Worm (Caenorhabditis elegans) whole organism, L1 larva: ENCODE data around the gene H01M10.1.

Experiments used
- C04F5.9 ChIP-seq: sonication (generic microtip); optimal IDR thresholded peaks from 2 replicates; lab custom pipeline; 2016; ENCODE audit warnings: missing genetic modification characterization, missing compliant biosample characterization
- C16A3.4 ChIP-seq: fragments of 150-350 bp; optimal IDR thresholded peaks from 2 replicates; lab custom pipeline; 2014; ENCODE audit warnings: missing biosample characterization, missing genetic modification characterization
- F16B12.6 ChIP-seq: fragments of 150-350 bp; optimal IDR thresholded peaks from 2 replicates; lab custom pipeline; 2014; ENCODE audit warnings: missing biosample characterization, missing genetic modification characterization
- aha-1 ChIP-seq: fragments of 150-350 bp; optimal IDR thresholded peaks from 2 replicates; lab custom pipeline; 2014; ENCODE audit warnings: missing biosample characterization, missing genetic modification characterization
- aly-2 ChIP-seq: fragments of 150-350 bp; optimal IDR thresholded peaks from 2 replicates; lab custom pipeline; 2014; ENCODE audit warnings: missing biosample characterization, missing genetic modification characterization
- ama-1 ChIP-seq: fragments of 150-350 bp; optimal IDR thresholded peaks from 2 replicates; lab custom pipeline; 2014
- blmp-1 ChIP-seq: fragments of 150-350 bp; optimal IDR thresholded peaks from 2 replicates; lab custom pipeline; 2014; ENCODE audit warnings: missing biosample characterization, missing genetic modification characterization
- ceh-8 ChIP-seq: fragments of 200-800 bp; sonication (Bioruptor generic); optimal IDR thresholded peaks from 2 replicates; lab custom pipeline; 2018; ENCODE audit warnings: mild to moderate bottlenecking, missing genetic modification characterization, moderate library complexity, missing compliant biosample characterization
- ceh-82 ChIP-seq, 3 experiments: fragments of 150-350 bp in 1 of 3; sonication (generic microtip) in 2 of 3; optimal IDR thresholded peaks; 2 replicates each; lab custom pipeline; 2014 to 2017; ENCODE audit warnings: missing biosample characterization in 3 of 3, missing genetic modification characterization in 3 of 3
- ceh-90 ChIP-seq: sonication (generic microtip); optimal IDR thresholded peaks from 2 replicates; lab custom pipeline; 2016; ENCODE audit warnings: missing genetic modification characterization, missing compliant biosample characterization
- ces-1 ChIP-seq: fragments of 150-350 bp; optimal IDR thresholded peaks from 2 replicates; lab custom pipeline; 2014; ENCODE audit warnings: missing biosample characterization, missing genetic modification reagents, missing genetic modification characterization
- dpl-1 ChIP-seq, 3 experiments: fragments of 150-350 bp in 2 of 3; sonication (generic microtip) in 1 of 3; optimal IDR thresholded peaks; 2 replicates each; lab custom pipeline; 2014 to 2017; ENCODE audit warnings: missing biosample characterization in 3 of 3, missing genetic modification characterization in 3 of 3, missing genetic modification reagents in 3 of 3
- elt-2 ChIP-seq: sonication (generic microtip); optimal IDR thresholded peaks from 2 replicates; lab custom pipeline; 2016; ENCODE audit warnings: missing genetic modification characterization, mild to moderate bottlenecking, inconsistent platforms, missing compliant biosample characterization, missing genetic modification reagents
- fkh-10 ChIP-seq: sonication (generic microtip); optimal IDR thresholded peaks from 2 replicates; lab custom pipeline; 2017; ENCODE audit warnings: missing biosample characterization, missing genetic modification reagents, missing genetic modification characterization
- fkh-4 ChIP-seq: sonication (generic microtip); optimal IDR thresholded peaks from 2 replicates; lab custom pipeline; 2016; ENCODE audit warnings: missing compliant biosample characterization, missing genetic modification characterization, borderline replicate concordance
- fkh-8 ChIP-seq: sonication (generic microtip); optimal IDR thresholded peaks from 2 replicates; lab custom pipeline; 2016; ENCODE audit warnings: mild to moderate bottlenecking, missing genetic modification characterization, missing compliant biosample characterization
- grh-1 ChIP-seq: fragments of 200-800 bp; sonication (Bioruptor generic); IDR thresholded peaks from 2 replicates; pipeline ENCODE4 v1.3.6; 2022; ENCODE audit warnings: missing genetic modification reagents, missing genetic modification characterization, missing compliant biosample characterization
- hlh-17 ChIP-seq: fragments of 200-800 bp; sonication (Bioruptor generic); optimal IDR thresholded peaks from 2 replicates; lab custom pipeline; 2018; ENCODE audit warnings: missing genetic modification characterization, mild to moderate bottlenecking, missing compliant biosample characterization, moderate library complexity, borderline replicate concordance
- hpl-2 ChIP-seq: fragments of 150-350 bp; optimal IDR thresholded peaks from 2 replicates; lab custom pipeline; 2014; ENCODE audit warnings: missing biosample characterization, missing genetic modification reagents, missing genetic modification characterization
- irx-1 ChIP-seq: sonication (generic microtip); optimal IDR thresholded peaks from 2 replicates; lab custom pipeline; 2016; ENCODE audit warnings: missing genetic modification characterization, missing compliant biosample characterization
- jun-1 ChIP-seq: fragments of 150-350 bp; optimal IDR thresholded peaks from 2 replicates; lab custom pipeline; 2014; ENCODE audit warnings: missing biosample characterization, missing genetic modification reagents, missing genetic modification characterization
- lin-13 ChIP-seq: fragments of 150-350 bp; optimal IDR thresholded peaks from 2 replicates; lab custom pipeline; 2014; ENCODE audit warnings: missing biosample characterization, missing genetic modification reagents, missing genetic modification characterization
- lin-35 ChIP-seq, 2 experiments: fragments of 150-350 bp; optimal IDR thresholded peaks; 2 replicates each; lab custom pipeline; 2014; ENCODE audit warnings: missing biosample characterization in 2 of 2, missing genetic modification characterization in 2 of 2, missing genetic modification reagents in 2 of 2
- lir-3 ChIP-seq: sonication (generic microtip); optimal IDR thresholded peaks from 2 replicates; lab custom pipeline; 2016; ENCODE audit warnings: mild to moderate bottlenecking, missing genetic modification characterization, moderate library complexity, missing compliant biosample characterization; ENCODE audit not compliant: poor library complexity
- lsy-2 ChIP-seq, 2 experiments: fragments of 150-350 bp; optimal IDR thresholded peaks; 2 replicates each; lab custom pipeline; 2014; ENCODE audit warnings: missing biosample characterization in 2 of 2, missing genetic modification characterization in 2 of 2
- mdl-1 ChIP-seq, 2 experiments: fragments of 150-350 bp; optimal IDR thresholded peaks; 2 replicates each; lab custom pipeline; 2014 to 2017; ENCODE audit warnings: missing biosample characterization in 2 of 2, missing genetic modification characterization in 2 of 2, inconsistent platforms in 1 of 2
- mef-2 ChIP-seq: fragments of 150-350 bp; optimal IDR thresholded peaks from 2 replicates; lab custom pipeline; 2014; ENCODE audit warnings: missing biosample characterization, missing genetic modification characterization
- mep-1 ChIP-seq: fragments of 150-350 bp; optimal IDR thresholded peaks from 2 replicates; lab custom pipeline; 2014; ENCODE audit warnings: missing biosample characterization, missing genetic modification characterization
- nhr-77 ChIP-seq: fragments of 150-350 bp; optimal IDR thresholded peaks from 2 replicates; lab custom pipeline; 2014; ENCODE audit warnings: missing biosample characterization, missing genetic modification characterization
- nhr-84 ChIP-seq: sonication (generic microtip); optimal IDR thresholded peaks from 2 replicates; lab custom pipeline; 2017; ENCODE audit warnings: missing biosample characterization, missing genetic modification characterization
- nhr-90 ChIP-seq: sonication (generic microtip); optimal IDR thresholded peaks from 2 replicates; lab custom pipeline; 2016; ENCODE audit warnings: mild to moderate bottlenecking, missing genetic modification characterization, missing compliant biosample characterization; ENCODE audit not compliant: poor library complexity
- pag-3 ChIP-seq: sonication (generic microtip); optimal IDR thresholded peaks from 2 replicates; lab custom pipeline; 2017; ENCODE audit warnings: missing genetic modification characterization, mild to moderate bottlenecking, missing compliant biosample characterization, antibody characterized with exemption, borderline replicate concordance; ENCODE audit not compliant: insufficient read depth
- pax-3 ChIP-seq: fragments of 200-800 bp; sonication (Bioruptor generic); optimal IDR thresholded peaks from 2 replicates; lab custom pipeline; 2018; ENCODE audit warnings: mild to moderate bottlenecking, missing genetic modification characterization, moderate library complexity, missing compliant biosample characterization
- rnt-1 ChIP-seq: sonication (generic microtip); optimal IDR thresholded peaks from 2 replicates; lab custom pipeline; 2016; ENCODE audit warnings: mild to moderate bottlenecking, missing genetic modification characterization, moderate library complexity, missing compliant biosample characterization
- skn-1 ChIP-seq: fragments of 150-350 bp; optimal IDR thresholded peaks from 2 replicates; lab custom pipeline; 2014; ENCODE audit warnings: missing biosample characterization, missing genetic modification characterization
- snpc-4 ChIP-seq: fragments of 150-350 bp; optimal IDR thresholded peaks from 2 replicates; lab custom pipeline; 2014; ENCODE audit warnings: missing biosample characterization, missing genetic modification characterization
- sox-4 ChIP-seq: sonication (generic microtip); optimal IDR thresholded peaks from 2 replicates; lab custom pipeline; 2016; ENCODE audit warnings: missing genetic modification characterization, missing compliant biosample characterization
- sup-37 ChIP-seq: fragments of 200-800 bp; sonication (Bioruptor generic); optimal IDR thresholded peaks from 2 replicates; lab custom pipeline; 2018; ENCODE audit warnings: mild to moderate bottlenecking, missing genetic modification characterization, missing compliant biosample characterization
- tbx-2 ChIP-seq: sonication (generic microtip); optimal IDR thresholded peaks from 2 replicates; lab custom pipeline; 2016; ENCODE audit warnings: missing genetic modification characterization, missing compliant biosample characterization
- tlp-1 ChIP-seq: fragments of 150-350 bp; optimal IDR thresholded peaks from 2 replicates; lab custom pipeline; 2014; ENCODE audit warnings: missing biosample characterization, missing genetic modification characterization
- unc-130 ChIP-seq: fragments of 150-350 bp; optimal IDR thresholded peaks from 2 replicates; lab custom pipeline; 2017; ENCODE audit warnings: missing biosample characterization, missing genetic modification characterization, inconsistent platforms
- unc-30 ChIP-seq: sonication (generic microtip); optimal IDR thresholded peaks from 2 replicates; lab custom pipeline; 2017; ENCODE audit warnings: missing biosample characterization, missing genetic modification characterization
- unc-62 ChIP-seq: fragments of 150-350 bp; optimal IDR thresholded peaks from 2 replicates; lab custom pipeline; 2014; ENCODE audit warnings: missing biosample characterization, missing genetic modification reagents, missing genetic modification characterization
- unc-86 ChIP-seq: sonication (generic microtip); optimal IDR thresholded peaks from 2 replicates; lab custom pipeline; 2016; ENCODE audit warnings: missing genetic modification characterization, missing compliant biosample characterization
- unc-98 ChIP-seq: fragments of 200-800 bp; sonication (Bioruptor generic); IDR thresholded peaks from 2 replicates; pipeline ENCODE4 v1.3.6; 2022; ENCODE audit warnings: missing genetic modification characterization, missing compliant biosample characterization
- xbp-1 ChIP-seq: sonication (generic microtip); optimal IDR thresholded peaks from 2 replicates; lab custom pipeline; 2016; ENCODE audit warnings: missing genetic modification characterization, missing compliant biosample characterization
- zag-1 ChIP-seq: fragments of 150-350 bp; optimal IDR thresholded peaks from 2 replicates; lab custom pipeline; 2014; ENCODE audit warnings: missing biosample characterization, missing genetic modification characterization
- zip-4 ChIP-seq: fragments of 200-800 bp; sonication (Bioruptor generic); optimal IDR thresholded peaks from 2 replicates; lab custom pipeline; 2018; ENCODE audit warnings: mild to moderate bottlenecking, missing genetic modification characterization, moderate library complexity, missing compliant biosample characterization
- ztf-4 ChIP-seq: fragments of 150-350 bp; optimal IDR thresholded peaks from 2 replicates; lab custom pipeline; 2014; ENCODE audit warnings: missing biosample characterization, missing genetic modification characterization

The H01M10.1 gene

ce11 chrX:2536246-2536772 lies 44.1 kb downstream of the H01M10.1 start (continued):
- no peak for TF ChIP-seq sox-4 (tag; lab: Kevin White, UChicago)
- TF ChIP-seq unc-130, result no peak
- peak; percentile 75 for TF ChIP-seq blmp-1 (tag; lab: Kevin White, UChicago)
- peak; percentile 85 for TF ChIP-seq fkh-10 (GFP tag; lab: Kevin White, UChicago)
- no peak for TF ChIP-seq fkh-4 (tag; lab: Kevin White, UChicago)
- TF ChIP-seq pax-3 (tag; lab: Kevin White, UChicago), result peak; percentile 61
- no peak for TF ChIP-seq unc-62 (GFP tag; lab: Kevin White, UChicago)
- peak; percentile 36 for TF ChIP-seq ceh-8 (GFP tag; lab: Kevin White, UChicago)
- peak; percentile 64 for TF ChIP-seq grh-1 (GFP tag; lab: Robert Waterston, UW)
- TF ChIP-seq sup-37 (GFP tag; lab: Kevin White, UChicago), result peak; percentile 74
- peak; percentile 84 for TF ChIP-seq unc-86
- TF ChIP-seq skn-1 (tag; lab: Kevin White, UChicago), result peak; percentile 98
- peak; percentile 92 for TF ChIP-seq lir-3 (tag; lab: Kevin White, UChicago)
- TF ChIP-seq nhr-84 (tag; lab: Kevin White, UChicago), result no peak
- TF ChIP-seq lin-35 (GFP tag; optimal IDR thresholded peaks at IDR 0.05; lab: Kevin White, UChicago), result peak; percentile 55 to 74
- TF ChIP-seq ces-1 (GFP tag; lab: Kevin White, UChicago), result no peak
- peak; percentile 60 for TF ChIP-seq zag-1 (tag; lab: Kevin White, UChicago)
- peak; percentile 90 for TF ChIP-seq rnt-1
- TF ChIP-seq mef-2 (tag; lab: Kevin White, UChicago), result no peak
- peak; percentile 15 for TF ChIP-seq aly-2 (tag; lab: Kevin White, UChicago)
- peak; percentile 79 for TF ChIP-seq mep-1
- peak; percentile 75 to 87 for TF ChIP-seq lsy-2 (tag; optimal IDR thresholded peaks at IDR 0.05; lab: Kevin White, UChicago)
- TF ChIP-seq xbp-1 (tag; lab: Kevin White, UChicago), result peak; percentile 83
- TF ChIP-seq pag-3 (tag; lab: Kevin White, UChicago), result no peak
- TF ChIP-seq irx-1 (tag; lab: Kevin White, UChicago), result peak; percentile 51
- peak; percentile 79 for TF ChIP-seq jun-1 (tag; lab: Kevin White, UChicago)
- TF ChIP-seq nhr-90 (tag; lab: Kevin White, UChicago), result peak; percentile 75
- TF ChIP-seq ceh-82 (tag; optimal IDR thresholded peaks at IDR 0.05; lab: Kevin White, UChicago), result peak; percentile 83 to 89 (median 86)
- TF ChIP-seq aha-1 (tag; lab: Kevin White, UChicago), result peak; percentile 76
- TF ChIP-seq fkh-8 (tag; lab: Kevin White, UChicago), result peak; percentile 89
- peak; percentile 88 for TF ChIP-seq tbx-2 (tag; lab: Kevin White, UChicago)
- TF ChIP-seq C16A3.4 (tag; lab: Kevin White, UChicago), result peak; percentile 68
- TF ChIP-seq F16B12.6 (tag; lab: Kevin White, UChicago), result no peak
- no peak for TF ChIP-seq elt-2 (tag; lab: Kevin White, UChicago)
- peak; percentile 67 for TF ChIP-seq lin-13 (GFP tag; lab: Kevin White, UChicago)
- TF ChIP-seq tlp-1, result no peak
- TF ChIP-seq hlh-17 (GFP tag; lab: Kevin White, UChicago), result no peak
- peak; percentile 85 for TF ChIP-seq nhr-77
- TF ChIP-seq dpl-1 (GFP tag; optimal IDR thresholded peaks at IDR 0.05; lab: Kevin White, UChicago), result peak; percentile 12 to 36 (median 32)
- TF ChIP-seq mdl-1 (tag; optimal IDR thresholded peaks at IDR 0.05; lab: Kevin White, UChicago), result peak in 1 of 2 experiments; percentile 84
- TF ChIP-seq ceh-90 (tag; lab: Kevin White, UChicago), result no peak
- TF ChIP-seq unc-30 (tag; lab: Kevin White, UChicago), result no peak
- peak; percentile 80 for TF ChIP-seq ztf-4 (tag; lab: Kevin White, UChicago)
- peak; percentile 37 for TF ChIP-seq zip-4 (GFP tag; lab: Kevin White, UChicago)
- peak; percentile 56 for TF ChIP-seq C04F5.9 (tag; lab: Kevin White, UChicago)
- TF ChIP-seq snpc-4 (tag; lab: Kevin White, UChicago), result peak; percentile 62
- no peak for TF ChIP-seq ama-1 (lab: Kevin White, UChicago)
- TF ChIP-seq hpl-2 (GFP tag; lab: Kevin White, UChicago), result no peak
- TF ChIP-seq unc-98 (GFP tag; lab: Robert Waterston, UW), result no peak
